Worm (Caenorhabditis elegans) whole organism, late embryonic: ENCODE results near the gene ubl-1.

ENCODE experiments used
- C08G9.2 ChIP-seq: sonication (generic microtip); optimal IDR thresholded peaks from 2 replicates; lab custom pipeline; 2016; ENCODE audit warnings: mild to moderate bottlenecking, missing genetic modification characterization, moderate library complexity, missing compliant biosample characterization
- K02D7.2 ChIP-seq: sonication (generic microtip); optimal IDR thresholded peaks from 2 replicates; lab custom pipeline; 2017; ENCODE audit warnings: mild to moderate bottlenecking, missing genetic modification characterization, missing compliant biosample characterization
- Y22D7AL.16 ChIP-seq: sonication (generic microtip); optimal IDR thresholded peaks from 2 replicates; lab custom pipeline; 2016; ENCODE audit warnings: missing genetic modification characterization, missing compliant biosample characterization
- ahr-1 ChIP-seq: sonication (generic microtip); optimal IDR thresholded peaks from 2 replicates; lab custom pipeline; 2016; ENCODE audit warnings: missing genetic modification characterization, missing compliant biosample characterization
- che-1 ChIP-seq: sonication (generic microtip); optimal IDR thresholded peaks from 2 replicates; lab custom pipeline; 2016; ENCODE audit warnings: mild to moderate bottlenecking, missing genetic modification characterization, missing compliant biosample characterization
- dve-1 ChIP-seq: sonication (generic microtip); optimal IDR thresholded peaks from 2 replicates; lab custom pipeline; 2017; ENCODE audit warnings: antibody characterized with exemption, mild to moderate bottlenecking, missing genetic modification characterization, missing compliant biosample characterization
- elt-2 ChIP-seq: sonication (generic microtip); optimal IDR thresholded peaks from 2 replicates; lab custom pipeline; 2016; ENCODE audit warnings: missing genetic modification reagents, missing genetic modification characterization, missing compliant biosample characterization
- elt-4 ChIP-seq: sonication (generic microtip); optimal IDR thresholded peaks from 2 replicates; lab custom pipeline; 2016; ENCODE audit warnings: missing genetic modification characterization, missing compliant biosample characterization
- ets-4 ChIP-seq: sonication (generic microtip); optimal IDR thresholded peaks from 2 replicates; lab custom pipeline; 2016; ENCODE audit warnings: missing genetic modification characterization, missing compliant biosample characterization
- fax-1 ChIP-seq: sonication (generic microtip); optimal IDR thresholded peaks from 2 replicates; lab custom pipeline; 2016; ENCODE audit warnings: missing genotype, missing genetic modification characterization, missing compliant biosample characterization
- fkh-6 ChIP-seq: sonication (generic microtip); optimal IDR thresholded peaks from 2 replicates; lab custom pipeline; 2016; ENCODE audit warnings: missing genetic modification characterization, missing compliant biosample characterization
- gmeb-2 ChIP-seq: sonication (generic microtip); optimal IDR thresholded peaks from 2 replicates; lab custom pipeline; 2016; ENCODE audit warnings: missing genetic modification characterization, inconsistent platforms, missing compliant biosample characterization
- hlh-6 ChIP-seq: sonication (generic microtip); optimal IDR thresholded peaks from 2 replicates; lab custom pipeline; 2016; ENCODE audit warnings: missing genotype, missing genetic modification characterization, missing compliant biosample characterization
- lin-11 ChIP-seq: fragments of 200-800 bp; sonication (Bioruptor generic); optimal IDR thresholded peaks from 2 replicates; lab custom pipeline; 2018; ENCODE audit warnings: mild to moderate bottlenecking, missing genetic modification characterization, missing compliant biosample characterization
- nfya-1 ChIP-seq: sonication (generic microtip); optimal IDR thresholded peaks from 2 replicates; lab custom pipeline; 2017; ENCODE audit warnings: missing genetic modification characterization, mild to moderate bottlenecking, missing compliant biosample characterization, antibody characterized with exemption, moderate library complexity
- odd-2 ChIP-seq: sonication (generic microtip); optimal IDR thresholded peaks from 2 replicates; lab custom pipeline; 2017; ENCODE audit warnings: antibody characterized with exemption, mild to moderate bottlenecking, missing genetic modification characterization, missing compliant biosample characterization
- pax-1 ChIP-seq: fragments of 150-350 bp; optimal IDR thresholded peaks from 2 replicates; lab custom pipeline; 2014; ENCODE audit warnings: missing biosample characterization, missing genetic modification characterization
- pha-4 ChIP-seq: fragments of 150-350 bp; optimal IDR thresholded peaks from 2 replicates; lab custom pipeline; 2018; ENCODE audit warnings: missing biosample characterization, missing genetic modification reagents, missing genetic modification characterization
- pros-1 ChIP-seq: fragments of 150-350 bp; optimal IDR thresholded peaks from 2 replicates; lab custom pipeline; 2014; ENCODE audit warnings: missing biosample characterization, missing genetic modification reagents, missing genetic modification characterization
- rnt-1 ChIP-seq: sonication (generic microtip); optimal IDR thresholded peaks from 2 replicates; lab custom pipeline; 2016; ENCODE audit warnings: missing genetic modification characterization, missing compliant biosample characterization
- sox-2 ChIP-seq: fragments of 200-800 bp; sonication (Bioruptor generic); IDR thresholded peaks from 2 replicates; pipeline ENCODE4 v1.3.6; 2022; ENCODE audit warnings: missing genetic modification reagents, missing genetic modification characterization, missing compliant biosample characterization
- tbx-2 ChIP-seq: sonication (generic microtip); optimal IDR thresholded peaks from 2 replicates; lab custom pipeline; 2016; ENCODE audit warnings: missing genetic modification characterization, missing compliant biosample characterization
- unc-3 ChIP-seq, 2 experiments: fragments of 200-800 bp in 1 of 2; sonication (Bioruptor generic) in 1 of 2; sonication (generic microtip) in 1 of 2; conservative IDR thresholded peaks in 1 of 2; optimal IDR thresholded peaks in 1 of 2; 2 replicates each; pipeline versions ENCODE4 v1.3.6 to Lab custom; 2016 to 2022; ENCODE audit warnings: missing compliant biosample characterization in 2 of 2, missing genetic modification characterization in 2 of 2, missing genetic modification reagents in 1 of 2
- unc-55 ChIP-seq: sonication (generic microtip); optimal IDR thresholded peaks from 2 replicates; lab custom pipeline; 2017; ENCODE audit warnings: missing biosample characterization, missing genetic modification reagents, missing genetic modification characterization
- zip-5 ChIP-seq: sonication (generic microtip); optimal IDR thresholded peaks from 2 replicates; lab custom pipeline; 2016; ENCODE audit warnings: missing genetic modification characterization, missing compliant biosample characterization

Gene ubl-1

DNA sequence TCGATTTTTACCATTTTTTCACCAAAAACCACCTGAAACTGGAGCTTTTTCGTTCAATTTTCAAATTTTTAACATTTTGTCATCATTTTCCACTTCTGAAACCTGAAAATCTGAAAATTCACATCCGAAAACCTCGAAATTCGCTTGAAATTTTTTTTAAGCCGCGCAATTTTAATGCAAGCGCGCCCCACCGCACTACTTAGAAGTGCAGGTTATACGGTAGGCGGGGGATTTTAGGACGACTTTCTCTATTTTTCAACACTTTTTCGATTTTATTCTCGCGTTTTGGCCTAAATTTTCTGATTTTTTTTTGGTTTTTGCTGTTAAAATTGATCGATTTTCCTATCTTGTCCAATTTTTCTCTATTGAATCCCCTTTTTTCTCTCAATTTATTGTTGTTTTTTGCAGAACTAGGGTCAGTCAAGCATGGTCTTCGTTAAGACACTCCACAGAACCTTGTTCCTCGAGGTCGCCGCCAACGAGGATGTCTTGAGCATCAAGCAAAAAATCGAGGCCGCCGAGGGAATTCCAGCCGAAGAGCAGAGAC lies at the start of gene ubl-1:
Gene ubl-1, plus strand, starts transcription at position 402 of the 547 bp plus-strand sequence.
- peak; percentile 72 for TF ChIP-seq pax-1 (tag; lab: Kevin White, UChicago)
- peak; percentile 27 for TF ChIP-seq dve-1 (tag; lab: Kevin White, UChicago)
- TF ChIP-seq tbx-2 (tag; lab: Kevin White, UChicago) = peak; percentile 10
- no peak for TF ChIP-seq Y22D7AL.16 (tag; lab: Kevin White, UChicago)
- peak; percentile 27 for TF ChIP-seq elt-2 (tag; lab: Kevin White, UChicago)
- peak; percentile 80 for TF ChIP-seq nfya-1 (tag; lab: Kevin White, UChicago)
- peak; percentile 21 for TF ChIP-seq pros-1 (tag; lab: Kevin White, UChicago)
- TF ChIP-seq ets-4 (tag; lab: Kevin White, UChicago) = peak; percentile 20
- no peak for TF ChIP-seq che-1

DNA sequence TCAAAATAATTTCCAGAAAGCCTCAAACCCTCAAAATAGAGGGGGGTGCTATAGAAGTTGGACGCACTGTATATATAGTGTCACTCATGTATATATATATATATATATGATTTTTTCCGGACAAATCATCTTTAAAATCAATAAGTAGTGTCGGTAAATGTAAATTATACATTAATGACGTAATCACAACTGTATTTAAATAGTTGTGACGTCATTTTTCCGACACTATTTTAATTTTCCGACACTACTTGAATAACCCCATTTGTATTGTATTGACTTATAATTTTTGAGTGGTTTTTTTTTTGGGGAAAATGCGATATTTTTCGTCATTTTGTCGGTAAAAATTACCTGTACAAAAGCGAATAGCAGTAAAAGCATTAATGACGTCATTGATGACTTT lies 49.3 kb upstream of the ubl-1 start:
- no peak for TF ChIP-seq ets-4 (tag; lab: Kevin White, UChicago)
- TF ChIP-seq pha-4 (tag; lab: Kevin White, UChicago) = no peak
- TF ChIP-seq unc-3 (GFP tag; conservative IDR thresholded peaks at IDR 0.05; lab: Robert Waterston, UW) = no peak
- TF ChIP-seq unc-3 (tag; optimal IDR thresholded peaks at IDR 0.05; lab: Kevin White, UChicago) = no peak
- TF ChIP-seq hlh-6 (tag; lab: Kevin White, UChicago) = no peak
- no peak for TF ChIP-seq fax-1 (tag; lab: Kevin White, UChicago)
- no peak for TF ChIP-seq gmeb-2 (tag; lab: Kevin White, UChicago)
- TF ChIP-seq sox-2 (GFP tag; lab: Robert Waterston, UW) = no peak
- TF ChIP-seq zip-5 (tag; lab: Kevin White, UChicago) = no peak
- TF ChIP-seq, all 69 proteins: peak for 0

DNA sequence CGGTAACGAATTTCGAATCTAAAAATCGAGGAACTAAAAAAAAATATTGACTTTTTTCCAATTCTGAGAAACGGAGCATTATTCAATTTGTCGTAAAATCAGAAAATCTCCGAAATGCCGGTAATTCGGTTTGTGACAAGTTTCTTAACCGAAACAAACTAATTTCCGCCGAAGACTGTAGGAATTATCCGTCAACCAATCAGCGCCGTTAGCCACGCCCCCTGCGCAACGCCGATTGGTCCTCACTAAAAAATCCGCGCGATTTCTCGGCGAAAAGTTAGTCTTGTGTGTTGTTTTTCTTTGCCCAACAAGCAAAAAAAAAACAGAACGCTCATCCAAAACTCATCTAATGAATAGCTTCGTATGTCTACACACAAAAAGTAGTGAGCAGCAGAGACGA lies 48.1 kb upstream of the ubl-1 start:
- TF ChIP-seq fkh-6 (tag; lab: Kevin White, UChicago) (no peak), nfya-1 (tag; lab: Kevin White, UChicago) (peak; percentile 60)

DNA sequence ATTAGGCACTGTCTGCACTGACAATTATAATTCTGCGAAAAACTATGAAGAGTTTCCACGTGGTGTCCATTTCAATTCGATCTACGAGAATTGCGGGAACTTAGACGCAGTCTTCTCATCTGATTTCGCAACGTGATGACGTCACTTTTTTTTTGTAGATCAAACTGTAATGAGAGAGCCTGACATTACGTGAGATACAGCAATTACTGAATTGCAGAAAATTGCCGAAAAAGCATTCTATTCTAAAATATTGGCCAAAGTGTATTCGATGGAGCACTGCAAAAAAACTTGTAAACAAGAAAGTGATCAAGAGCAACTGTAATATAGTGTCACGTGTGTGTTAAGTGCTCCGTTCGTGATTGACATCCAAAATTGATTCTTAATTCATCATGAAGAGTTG lies 41.4 kb upstream of the ubl-1 start:
- TF ChIP-seq odd-2 (no peak), elt-2 (tag; lab: Kevin White, UChicago) (no peak)

DNA sequence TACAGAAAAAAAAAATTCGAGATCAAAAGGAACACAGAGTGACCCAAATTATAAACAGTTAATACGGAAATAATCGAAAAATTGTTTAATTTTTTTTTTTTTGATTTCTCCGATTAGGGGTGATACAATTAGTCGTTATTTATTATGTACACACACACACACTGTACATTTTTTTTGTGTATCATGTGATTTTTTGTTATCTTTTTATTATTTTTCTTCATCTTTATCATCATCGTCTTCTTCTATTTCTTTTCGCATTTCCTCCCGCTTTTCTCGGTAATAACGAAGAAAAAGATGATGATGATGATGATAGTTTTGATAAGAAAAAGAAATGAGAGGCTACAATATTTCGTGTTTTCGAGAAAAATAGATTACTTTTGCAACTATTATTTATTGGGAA lies 38.3 kb upstream of the ubl-1 start:
- TF ChIP-seq odd-2 (no peak), rnt-1 (tag; lab: Kevin White, UChicago) (no peak), zip-5 (tag; lab: Kevin White, UChicago) (no peak), lin-11 (tag; lab: Kevin White, UChicago) (no peak), unc-55 (GFP tag; lab: Kevin White, UChicago) (no peak), elt-4 (tag; lab: Kevin White, UChicago) (no peak)

DNA sequence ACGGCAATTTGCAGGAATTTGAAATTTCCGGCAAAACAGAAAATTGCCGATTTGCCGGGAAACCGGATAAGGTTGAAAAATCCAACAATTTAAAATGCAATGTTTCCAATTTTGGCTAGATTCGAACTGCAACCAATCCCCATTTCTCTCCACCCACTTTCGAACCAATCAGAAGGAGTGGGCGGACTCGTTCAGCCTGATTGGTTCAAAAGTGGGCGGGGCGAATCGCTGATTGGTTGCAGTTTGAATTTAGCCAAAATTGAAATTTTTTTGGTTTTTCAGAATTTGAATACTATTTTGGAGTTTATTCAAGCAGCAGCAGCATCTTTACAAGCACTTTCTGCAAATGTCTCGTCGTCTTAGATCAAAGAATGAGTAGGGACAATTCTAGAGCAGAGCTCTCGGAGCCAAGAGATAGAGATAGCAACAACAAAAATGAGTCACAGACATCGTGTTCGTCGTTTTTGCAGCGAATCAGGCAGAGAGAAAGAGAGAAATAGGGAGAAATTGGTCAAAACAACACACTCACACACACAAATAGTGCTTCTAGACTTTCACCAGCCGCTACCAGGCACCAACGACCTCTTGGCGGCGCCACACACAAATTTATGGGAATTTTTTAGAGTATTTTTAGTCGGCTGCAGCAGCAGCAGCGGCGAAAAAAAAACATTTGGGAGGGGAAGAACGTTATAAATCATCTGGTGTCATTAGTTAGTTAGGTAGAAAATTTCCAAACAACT lies 36.9 kb upstream of the ubl-1 start:
- TF ChIP-seq dve-1 (tag; lab: Kevin White, UChicago) (no peak), nfya-1 (tag; lab: Kevin White, UChicago) (peak; percentile 94)
- TF ChIP-seq, all 69 proteins: peak for 1

DNA sequence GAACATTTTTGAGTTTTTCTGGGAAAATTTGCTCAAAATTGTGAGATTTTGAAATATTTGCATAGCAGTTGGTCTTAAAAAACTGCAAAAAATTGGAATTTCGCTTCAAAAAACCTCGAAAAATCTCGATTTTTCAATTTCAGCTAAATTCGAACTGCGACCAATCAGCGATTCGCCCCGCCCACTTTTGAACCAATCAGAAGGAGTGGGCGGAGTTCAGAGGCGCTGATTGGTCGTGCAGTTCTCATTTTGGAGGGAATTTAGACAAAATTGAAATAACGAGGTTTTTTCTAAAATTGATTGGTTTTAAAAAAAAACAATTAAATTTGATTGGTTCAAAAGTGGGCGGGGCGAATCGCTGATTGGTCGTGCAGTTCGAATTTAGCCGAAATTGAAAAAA lies 34.6 kb upstream of the ubl-1 start:
- TF ChIP-seq nfya-1 (tag; lab: Kevin White, UChicago) (peak; percentile 68), K02D7.2 (no peak), gmeb-2 (tag; lab: Kevin White, UChicago) (no peak), C08G9.2 (tag; lab: Kevin White, UChicago) (no peak), ahr-1 (no peak)
- TF ChIP-seq, all 69 proteins: peak for 1
